Fruit fly (Drosophila melanogaster): ENCODE data around the gene Ndfip.

Gene Ndfip

dm6 chr3L:17610896-17611711 lies 43.0 kb downstream of the Ndfip start:
- peak; percentile 93 for TF ChIP-seq CG15336 (GFP tag; IDR thresholded peaks at IDR 0.05)
- peak; percentile 63 for TF ChIP-seq vri (GFP tag; optimal IDR thresholded peaks at IDR 0.05)
- no peak for TF ChIP-seq CG1621 (tag; optimal IDR thresholded peaks at IDR 0.05)
- peak; percentile 98 for TF ChIP-seq Eip78C (GFP tag)
- no peak for TF ChIP-seq fkh (GFP tag; optimal IDR thresholded peaks at IDR 0.05)
- TF ChIP-seq CG8119 (GFP tag; IDR thresholded peaks at IDR 0.05), result peak; percentile 94
- peak; percentile 69 for TF ChIP-seq fd59A (GFP tag; optimal IDR thresholded peaks at IDR 0.05)
- peak; percentile 85 for TF ChIP-seq Ets21C (GFP tag; optimal IDR thresholded peaks at IDR 0.05)
- TF ChIP-seq CG3919 (GFP tag; optimal IDR thresholded peaks at IDR 0.05), result peak; percentile 91
- TF ChIP-seq CG8632 (GFP tag; optimal IDR thresholded peaks at IDR 0.05), result peak; percentile 89
- peak; percentile 80 for TF ChIP-seq CG6792 (GFP tag; optimal IDR thresholded peaks at IDR 0.05)
- TF ChIP-seq fd85E (GFP tag; optimal IDR thresholded peaks at IDR 0.05), result peak; percentile 23
- peak; percentile 96 for TF ChIP-seq Smox (GFP tag; optimal IDR thresholded peaks at IDR 0.05)
- peak; percentile 92 for TF ChIP-seq Sox102F (GFP tag; optimal IDR thresholded peaks at IDR 0.05)
- TF ChIP-seq CG7368 (GFP tag; optimal IDR thresholded peaks at IDR 0.05), result peak; percentile 76
- peak; percentile 99 for TF ChIP-seq CG4318 (GFP tag; optimal IDR thresholded peaks at IDR 0.05)
- peak; percentile 80 for TF ChIP-seq Eip75B (GFP tag; optimal IDR thresholded peaks at IDR 0.05)
- TF ChIP-seq CG10669 (GFP tag; optimal IDR thresholded peaks at IDR 0.05), result peak; percentile 61
- TF ChIP-seq CG32006 (GFP tag; optimal IDR thresholded peaks at IDR 0.05), result peak; percentile 99
- TF ChIP-seq topi (GFP tag; optimal IDR thresholded peaks at IDR 0.05), result peak; percentile 94
- TF ChIP-seq CG10631 (GFP tag; optimal IDR thresholded peaks at IDR 0.05), result peak; percentile 92
- peak; percentile 78 for TF ChIP-seq CG6854 (GFP tag; optimal IDR thresholded peaks at IDR 0.05)
- peak; percentile 81 for TF ChIP-seq Sox15 (GFP tag; optimal IDR thresholded peaks at IDR 0.05)
- TF ChIP-seq Ets96B (tag; optimal IDR thresholded peaks at IDR 0.05), result peak; percentile 72
- TF ChIP-seq dsx (GFP tag; optimal IDR thresholded peaks at IDR 0.05; ENCODE audit: poor library complexity, severe bottlenecking), result peak; percentile 50
- TF ChIP-seq CG31627 (GFP tag; optimal IDR thresholded peaks at IDR 0.05), result peak; percentile 91
- peak; percentile 88 for TF ChIP-seq Sox14 (GFP tag; optimal IDR thresholded peaks at IDR 0.05)
- TF ChIP-seq CG3032 (tag; optimal IDR thresholded peaks at IDR 0.05), result peak; percentile 73
- peak; percentile 87 for TF ChIP-seq Gug (GFP tag; IDR thresholded peaks at IDR 0.05)
- peak; percentile 80; the same call in 2 of the 3 replicates for TF ChIP-seq CG6163 (GFP tag; IDR thresholded peaks at IDR 0.05)
- peak; percentile 98 for TF ChIP-seq svp (GFP tag)
- TF ChIP-seq Met (GFP tag; optimal IDR thresholded peaks at IDR 0.05), result peak; percentile 93
- peak; percentile 95 for TF ChIP-seq acj6 (GFP tag; optimal IDR thresholded peaks at IDR 0.05)
- TF ChIP-seq CG6276 (GFP tag; optimal IDR thresholded peaks at IDR 0.05), result peak; percentile 96
- TF ChIP-seq Hr38 (GFP tag; optimal IDR thresholded peaks at IDR 0.05), result no peak
- peak; percentile 84 for TF ChIP-seq CG16779 (tag; optimal IDR thresholded peaks at IDR 0.05)
- peak; percentile 90 for TF ChIP-seq CG11762 (GFP tag; optimal IDR thresholded peaks at IDR 0.05; ENCODE audit: insufficient read depth)
- peak; percentile 95 for TF ChIP-seq OdsH (GFP tag; optimal IDR thresholded peaks at IDR 0.05)
- peak; percentile 89 for TF ChIP-seq Blimp-1 (GFP tag; optimal IDR thresholded peaks at IDR 0.05)
- TF ChIP-seq achi (GFP tag; optimal IDR thresholded peaks at IDR 0.05), result peak; percentile 93
- TF ChIP-seq net (GFP tag; optimal IDR thresholded peaks at IDR 0.05), result peak; percentile 94
- peak; percentile 96 for TF ChIP-seq esn (GFP tag; optimal IDR thresholded peaks at IDR 0.05)
- peak; percentile 69 for TF ChIP-seq spab (GFP tag; optimal IDR thresholded peaks at IDR 0.05)
- TF ChIP-seq lz (GFP tag; optimal IDR thresholded peaks at IDR 0.05), result peak; percentile 92
- peak; percentile 93 for TF ChIP-seq cyc (GFP tag; optimal IDR thresholded peaks at IDR 0.05)
- TF ChIP-seq CG11294 (GFP tag; IDR thresholded peaks at IDR 0.05), result peak; percentile 74
- TF ChIP-seq pdm3 (GFP tag; optimal IDR thresholded peaks at IDR 0.05), result peak; percentile 89
- peak in 1 of 2 experiments; percentile 99 for TF ChIP-seq salr (GFP tag; optimal IDR thresholded peaks at IDR 0.05)
- TF ChIP-seq Hr4 (GFP tag; optimal IDR thresholded peaks at IDR 0.05), result peak; percentile 95
- peak; percentile 77 for TF ChIP-seq CG8319 (GFP tag; optimal IDR thresholded peaks at IDR 0.05)
